Fruit fly (Drosophila melanogaster): ENCODE measurements around the gene Pfdn6.
A peak's percentile ranks its signal among the peaks of the same experiment; 100 is the strongest.

Gene Pfdn6

DNA sequence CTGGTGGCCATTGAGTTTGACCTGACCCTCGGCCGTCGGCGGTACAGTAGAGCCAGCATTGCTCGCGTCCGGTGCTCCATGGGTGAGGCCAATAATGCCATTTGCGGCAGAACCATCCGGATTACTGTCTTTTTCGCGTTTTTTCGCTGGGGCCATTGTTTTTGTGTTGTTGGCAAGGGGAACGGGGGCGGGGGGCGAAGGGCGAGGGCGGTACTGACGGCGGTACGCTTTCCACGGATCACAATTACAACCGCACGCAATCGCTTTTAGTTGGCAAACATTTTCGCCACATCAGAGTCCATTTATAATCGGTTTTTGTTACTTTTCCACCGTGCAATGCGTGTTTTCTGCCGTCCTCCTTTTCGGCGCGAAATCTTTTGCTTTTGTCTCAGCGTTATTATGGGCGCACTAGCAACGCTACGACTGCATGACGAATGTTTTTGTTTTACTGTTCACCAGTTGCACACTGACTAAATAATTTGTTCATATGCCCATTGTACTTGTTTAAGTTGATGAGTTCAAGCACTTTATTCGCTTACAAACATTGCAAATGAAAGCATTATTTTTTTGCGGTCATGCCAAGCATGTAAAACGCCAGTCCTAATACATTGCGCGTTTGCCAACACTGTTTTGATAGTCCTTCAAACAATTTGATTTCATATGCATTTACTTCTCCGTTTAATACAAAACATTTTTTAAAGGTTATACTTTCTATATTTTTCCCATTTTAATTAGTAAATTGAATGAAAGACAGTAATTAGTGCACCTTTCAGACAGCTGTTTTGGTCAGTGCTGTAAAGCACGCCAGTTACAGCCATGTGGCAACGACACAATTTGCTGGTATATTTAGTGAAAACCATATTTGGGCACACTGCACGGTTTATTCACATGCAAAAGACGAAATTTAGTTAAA, at the start of gene Pfdn6 (continued):
- TF ChIP-seq pfk (GFP tag; optimal IDR thresholded peaks at IDR 0.05) (no peak), Trl (optimal IDR thresholded peaks at IDR 0.05) (peak in 1 of 2 experiments; percentile 31), Trl (GFP tag; optimal IDR thresholded peaks at IDR 0.05) (peak; percentile 69), nerfin-2 (GFP tag; IDR thresholded peaks at IDR 0.05; ENCODE audit: partially characterized antibody) (peak; percentile 76), hth (optimal IDR thresholded peaks at IDR 0.05) (no peak), CG10366 (GFP tag; IDR thresholded peaks at IDR 0.05) (peak; percentile 82), NK7.1 (GFP tag; optimal IDR thresholded peaks at IDR 0.05) (no peak), Sox102F (GFP tag; optimal IDR thresholded peaks at IDR 0.05) (peak; percentile 88), CG13296 (GFP tag; optimal IDR thresholded peaks at IDR 0.05) (no peak), D19B (GFP tag; optimal IDR thresholded peaks at IDR 0.05) (peak; percentile 40), CG12391 (tag; optimal IDR thresholded peaks at IDR 0.05) (peak; percentile 80), HmgZ (tag; optimal IDR thresholded peaks at IDR 0.05) (peak; percentile 55), grau (tag; optimal IDR thresholded peaks at IDR 0.05) (peak; percentile 75), Hey (tag; optimal IDR thresholded peaks at IDR 0.05) (no peak), stwl (tag; optimal IDR thresholded peaks at IDR 0.05) (peak; percentile 86), CG5180 (GFP tag; optimal IDR thresholded peaks at IDR 0.05) (no peak), tin (GFP tag; optimal IDR thresholded peaks at IDR 0.05) (peak; percentile 67), CG6689 (GFP tag; IDR thresholded peaks at IDR 0.05) (peak; percentile 75), gce (GFP tag; IDR thresholded peaks at IDR 0.05) (no peak), CG14050 (GFP tag; IDR thresholded peaks at IDR 0.05) (peak; percentile 72), Med (GFP tag) (peak; percentile 96), ERR (GFP tag; optimal IDR thresholded peaks at IDR 0.05) (no peak), C15 (GFP tag; IDR thresholded peaks at IDR 0.05) (peak; percentile 37; the same call in 1 of the 3 replicates), Jarid2 (GFP tag; optimal IDR thresholded peaks at IDR 0.05) (no peak), CG18764 (GFP tag; optimal IDR thresholded peaks at IDR 0.05) (peak; percentile 92), CG8478 (optimal IDR thresholded peaks at IDR 0.05) (no peak), CG10654 (GFP tag; optimal IDR thresholded peaks at IDR 0.05) (peak; percentile 59), Doc3 (GFP tag; IDR thresholded peaks at IDR 0.05; ENCODE audit: partially characterized antibody) (0 out of 3 replicates have a peak, but pooled peaks have one; percentile 36), CG11695 (GFP tag; IDR thresholded peaks at IDR 0.05) (no peak), CG8765 (GFP tag; IDR thresholded peaks at IDR 0.05) (peak; percentile 51), CG16779 (GFP tag; IDR thresholded peaks at IDR 0.05) (no peak), ara (GFP tag; IDR thresholded peaks at IDR 0.05) (0 out of 2 replicates have a peak, but pooled peaks have one; percentile 35), CG14014 (GFP tag; IDR thresholded peaks at IDR 0.05) (peak; percentile 65; the same call in 1 of the 2 replicates), B-H1 (GFP tag; IDR thresholded peaks at IDR 0.05) (peak; percentile 41; the same call in 1 of the 3 replicates), Taf1 (GFP tag; IDR thresholded peaks at IDR 0.05) (peak; percentile 35; the same call in 1 of the 2 replicates), CG10209 (GFP tag; optimal IDR thresholded peaks at IDR 0.05) (peak; percentile 22), ems (GFP tag; optimal IDR thresholded peaks at IDR 0.05) (peak; percentile 75), seq (GFP tag; IDR thresholded peaks at IDR 0.05) (peak; percentile 57; the same call in 1 of the 2 replicates), prd (optimal IDR thresholded peaks at IDR 0.05) (no peak), prd (GFP tag; IDR thresholded peaks at IDR 0.05) (peak; percentile 83), CG16815 (GFP tag; optimal IDR thresholded peaks at IDR 0.05) (peak; percentile 74), Ada2b (GFP tag; IDR thresholded peaks at IDR 0.05) (peak; percentile 74), Spps (tag; optimal IDR thresholded peaks at IDR 0.05) (peak; percentile 23), pum (GFP tag; optimal IDR thresholded peaks at IDR 0.05) (peak; percentile 36), CG10267 (tag; optimal IDR thresholded peaks at IDR 0.05) (peak; percentile 99), Dad (GFP tag; optimal IDR thresholded peaks at IDR 0.05) (peak; percentile 79), gsb-n (tag; optimal IDR thresholded peaks at IDR 0.05) (no peak), Aef1 (GFP tag; IDR thresholded peaks at IDR 0.05) (peak; percentile 71), YL-1 (GFP tag; optimal IDR thresholded peaks at IDR 0.05) (peak; percentile 90), CG31365 (tag; optimal IDR thresholded peaks at IDR 0.05) (no peak)

All from whole organism, embryonic.